Worm (Caenorhabditis elegans) whole organism, mixed stage, embryonic: Measurements from ENCODE around the gene ZC196.2.

Experiments
- M03D4.4 ChIP-seq: sonication (generic microtip); optimal IDR thresholded peaks from 2 replicates; lab custom pipeline; 2017; ENCODE audit warnings: mild to moderate bottlenecking, missing genetic modification characterization, missing compliant biosample characterization
- ceh-39 ChIP-seq: fragments of 150-350 bp; optimal IDR thresholded peaks from 2 replicates; lab custom pipeline; 2014; ENCODE audit warnings: missing biosample characterization, missing genetic modification characterization
- cnd-1 ChIP-seq: fragments of 200-800 bp; sonication (Bioruptor generic); optimal IDR thresholded peaks from 2 replicates; lab custom pipeline; 2018; ENCODE audit warnings: mild to moderate bottlenecking, missing genetic modification characterization, missing compliant biosample characterization
- elt-1 ChIP-seq: sonication (generic microtip); optimal IDR thresholded peaks from 2 replicates; lab custom pipeline; 2017; ENCODE audit warnings: missing genetic modification characterization, mild to moderate bottlenecking, missing compliant biosample characterization, antibody characterized with exemption, moderate library complexity, borderline replicate concordance; ENCODE audit not compliant: insufficient read depth
- elt-3 ChIP-seq: fragments of 150-350 bp; optimal IDR thresholded peaks from 2 replicates; lab custom pipeline; 2014; ENCODE audit warnings: missing biosample characterization, missing genetic modification characterization
- lsy-2 ChIP-seq: fragments of 150-350 bp; optimal IDR thresholded peaks from 2 replicates; lab custom pipeline; 2014; ENCODE audit warnings: missing biosample characterization, missing genetic modification characterization
- nhr-237 ChIP-seq: fragments of 150-350 bp; optimal IDR thresholded peaks from 2 replicates; lab custom pipeline; 2014; ENCODE audit warnings: missing biosample characterization, missing genetic modification characterization
- nhr-28 ChIP-seq: fragments of 150-350 bp; optimal IDR thresholded peaks from 2 replicates; lab custom pipeline; 2014; ENCODE audit warnings: missing biosample characterization, missing genetic modification characterization
- nhr-76 ChIP-seq: sonication (generic microtip); optimal IDR thresholded peaks from 2 replicates; lab custom pipeline; 2017; ENCODE audit warnings: missing biosample characterization, missing genetic modification characterization
- pha-4 ChIP-seq: fragments of 150-350 bp; optimal IDR thresholded peaks from 2 replicates; lab custom pipeline; 2018; ENCODE audit warnings: missing biosample characterization, missing genetic modification reagents, missing genetic modification characterization
- unc-39 ChIP-seq: fragments of 150-350 bp; optimal IDR thresholded peaks from 2 replicates; lab custom pipeline; 2014; ENCODE audit warnings: missing biosample characterization, missing genetic modification characterization
- unc-62 ChIP-seq: fragments of 150-350 bp; optimal IDR thresholded peaks from 2 replicates; lab custom pipeline; 2014; ENCODE audit warnings: missing biosample characterization, missing genetic modification reagents, missing genetic modification characterization
- ztf-11 ChIP-seq: fragments of 150-350 bp; optimal IDR thresholded peaks from 2 replicates; lab custom pipeline; 2014; ENCODE audit warnings: missing biosample characterization, missing genetic modification characterization

DNA sequence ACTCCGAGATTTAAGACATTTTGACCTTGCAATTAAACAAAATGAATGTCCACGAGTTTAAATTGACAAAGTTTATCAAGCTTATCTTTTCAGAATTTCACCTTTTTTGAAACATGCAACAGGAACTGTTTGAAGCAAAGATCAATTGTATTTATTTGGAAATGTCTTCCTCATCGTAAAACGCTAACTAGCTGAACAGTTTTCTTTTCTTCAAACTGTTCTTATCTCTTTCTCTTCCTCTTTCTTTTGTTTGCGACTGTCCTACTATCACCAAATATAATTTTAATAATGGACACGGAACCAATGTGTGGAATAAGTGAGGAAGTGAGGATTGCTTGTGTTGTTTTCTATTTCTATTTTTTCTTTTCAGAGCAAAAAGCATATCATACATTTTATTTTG lies 6.3 kb upstream of the ZC196.2 start, which contains the start of gene ZC196.4:
- TF ChIP-seq ceh-39 (no peak), cnd-1 (tag; lab: Kevin White, UChicago) (no peak), pha-4 (tag; lab: Kevin White, UChicago) (no peak), elt-3 (tag; lab: Kevin White, UChicago) (no peak), unc-62 (GFP tag; lab: Kevin White, UChicago) (no peak), nhr-28 (tag; lab: Kevin White, UChicago) (no peak), M03D4.4 (tag; lab: Kevin White, UChicago) (no peak), ztf-11 (tag; lab: Kevin White, UChicago) (no peak), unc-39 (tag; lab: Kevin White, UChicago) (no peak), nhr-76 (no peak), nhr-237 (tag; lab: Kevin White, UChicago) (no peak), lsy-2 (tag; lab: Kevin White, UChicago) (no peak), elt-1 (tag; lab: Kevin White, UChicago) (no peak)
